Fruit fly (Drosophila melanogaster) whole organism, prepupa: Measurements from ENCODE around the gene rho-5.

Experiments
- CG1621 ChIP-seq: fragments of 200-800 bp; sonication (Bioruptor generic); optimal IDR thresholded peaks from 3 replicates; lab custom pipeline; 2018; ENCODE audit warnings: missing biosample characterization, mild to moderate bottlenecking, missing genetic modification characterization
- CG16779 ChIP-seq: fragments of 200-800 bp; sonication (Bioruptor generic); optimal IDR thresholded peaks from 3 replicates; lab custom pipeline; 2017; ENCODE audit warnings: missing biosample characterization, mild to moderate bottlenecking, missing genetic modification characterization
- Ets96B ChIP-seq: fragments of 200-800 bp; optimal IDR thresholded peaks from 2 replicates; lab custom pipeline; 2019; ENCODE audit warnings: missing biosample characterization, mild to moderate bottlenecking, missing genetic modification characterization, moderate library complexity
- Met ChIP-seq: fragments of 200-800 bp; sonication (Bioruptor generic); optimal IDR thresholded peaks from 3 replicates; lab custom pipeline; 2016; ENCODE audit warnings: missing biosample characterization, missing genetic modification characterization
- dac ChIP-seq: fragments of 200-800 bp; sonication (Bioruptor generic); optimal IDR thresholded peaks from 2 replicates; lab custom pipeline; 2017; ENCODE audit warnings: missing biosample characterization, mild to moderate bottlenecking, missing genetic modification characterization

DNA sequence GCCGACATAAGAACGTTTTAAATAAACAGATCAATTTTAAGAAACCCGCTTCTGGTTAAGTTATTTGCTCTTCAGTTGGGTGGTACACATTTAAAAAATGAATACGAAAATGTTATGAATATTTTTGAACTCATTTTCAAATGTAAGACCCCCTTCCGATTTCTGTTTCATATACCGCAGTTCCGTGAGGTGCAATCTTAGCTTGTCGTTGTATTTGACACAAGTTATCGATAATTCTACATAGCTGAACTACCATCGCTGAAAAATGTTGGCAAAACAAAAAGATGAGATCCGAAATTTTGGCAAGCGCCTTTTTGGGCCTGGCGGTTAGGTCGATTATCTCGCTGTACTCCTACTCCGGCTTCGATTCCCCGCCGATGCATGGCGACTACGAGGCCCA, 6.2 kb upstream of the rho-5 start, which contains the start of gene gny:
- TF ChIP-seq CG16779 (tag; lab: Kevin White, UChicago) (no peak), dac (GFP tag; lab: Kevin White, UChicago) (no peak), CG1621 (tag; lab: Kevin White, UChicago) (no peak), Ets96B (tag; lab: Kevin White, UChicago) (no peak), Met (no peak)
